Fruit fly (Drosophila melanogaster): Measurements from ENCODE around the gene Rok.

dm6 chrX:16674538-16674937 is 37.3 kb upstream of the Rok start:
- TF ChIP-seq GATAd (GFP tag; optimal IDR thresholded peaks at IDR 0.05) (no peak), Mio (GFP tag; optimal IDR thresholded peaks at IDR 0.05) (no peak), psq (GFP tag; optimal IDR thresholded peaks at IDR 0.05) (no peak), Hr78 (GFP tag; optimal IDR thresholded peaks at IDR 0.05) (no peak), Vsx2 (GFP tag; optimal IDR thresholded peaks at IDR 0.05; ENCODE audit: partially characterized antibody) (no peak), lola (GFP tag; optimal IDR thresholded peaks at IDR 0.05) (no peak)

All from whole organism, wandering third instar larva.